Fruit fly (Drosophila melanogaster) ovary, adult (tissue): Measurements from ENCODE around the gene alpha-Cat.

Experiments used
- CG17801 ChIP-seq: fragments of 200-800 bp; optimal IDR thresholded peaks from 2 replicates; lab custom pipeline; 2019; ENCODE audit warnings: missing biosample characterization, mild to moderate bottlenecking, missing genetic modification characterization, moderate library complexity; ENCODE audit not compliant: partially characterized antibody

Gene alpha-Cat

DNA sequence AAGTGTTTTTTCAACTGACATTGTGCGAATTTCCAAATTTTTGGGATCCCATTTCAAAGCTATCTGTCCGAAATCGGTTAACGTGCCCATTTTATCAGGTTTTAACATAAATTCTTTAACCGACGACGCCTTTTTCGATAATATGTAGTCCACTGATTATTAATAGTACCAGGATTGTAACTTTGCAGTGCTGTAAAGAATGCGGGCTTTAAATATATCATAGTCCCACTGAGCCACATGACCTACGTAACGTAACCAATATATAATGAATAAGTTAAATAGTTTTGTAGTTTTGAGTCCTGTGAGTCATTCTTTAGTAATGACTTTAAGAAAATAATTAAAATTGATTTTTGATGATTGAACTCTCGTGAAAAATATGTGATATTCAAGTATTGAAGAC lies at the start of gene alpha-Cat:
TSS of gene alpha-Cat (minus strand) at position 162 of the 400 bp plus-strand sequence.
- no peak for TF ChIP-seq CG17801 (GFP tag; lab: Kevin White, UChicago)

DNA sequence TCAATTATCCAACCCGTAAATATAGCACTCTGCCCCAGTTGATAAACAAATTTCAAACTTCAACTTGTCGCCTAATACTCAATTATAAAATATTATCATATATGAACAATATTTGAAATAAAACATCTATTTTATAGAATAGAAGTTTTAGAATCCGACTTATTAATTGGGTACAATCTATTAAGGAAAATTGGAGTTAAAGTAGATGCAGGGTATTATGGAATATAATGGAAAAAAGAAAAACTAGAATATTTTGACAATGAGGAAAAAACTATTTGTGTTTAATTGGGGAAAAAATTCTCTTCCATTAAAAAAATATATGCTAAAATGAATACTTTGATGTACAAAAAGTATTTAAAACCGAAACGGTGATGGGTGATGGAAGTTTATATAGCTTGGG lies 8.8 kb upstream of the alpha-Cat start:
- TF ChIP-seq CG17801 (GFP tag; lab: Kevin White, UChicago), result no peak

DNA sequence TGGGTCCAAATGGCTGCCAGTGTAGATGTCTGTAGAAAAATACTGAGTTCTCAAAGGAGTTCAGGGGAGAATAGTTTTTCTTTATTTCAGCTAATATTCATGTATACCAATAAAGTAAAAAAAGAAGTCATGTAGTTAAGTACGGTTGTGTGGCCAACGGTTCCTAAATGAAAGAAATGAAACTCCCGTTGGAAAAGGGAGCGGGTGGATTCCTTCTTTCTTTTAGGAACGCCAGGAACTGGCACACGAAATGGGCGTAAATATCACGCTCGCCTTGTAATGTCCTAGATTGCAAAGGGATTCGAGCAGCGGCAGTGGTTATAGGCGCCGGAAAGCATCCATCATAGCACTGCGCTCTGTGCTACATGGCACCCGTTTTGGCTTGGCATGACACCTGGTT lies 5.5 kb upstream of the alpha-Cat start:
- TF ChIP-seq CG17801 (GFP tag; lab: Kevin White, UChicago), result no peak

DNA sequence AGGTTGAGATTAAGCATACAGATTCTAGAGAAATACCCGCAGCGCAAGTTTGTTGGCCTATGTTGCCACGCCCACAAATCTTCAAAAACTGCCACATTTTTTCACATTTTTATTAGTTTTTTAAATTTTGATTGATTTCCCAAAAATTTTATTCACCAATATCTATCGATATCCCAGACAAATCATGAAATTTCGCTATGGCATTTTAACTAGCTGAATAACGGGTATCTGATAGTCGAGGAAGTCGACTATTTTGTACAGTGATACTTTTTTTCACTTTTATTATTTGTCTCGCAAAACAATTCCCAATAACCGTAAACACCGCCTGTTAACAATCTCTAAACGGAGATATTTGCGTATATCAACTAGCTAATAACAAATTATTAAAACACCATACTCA lies 2.2 kb upstream of the alpha-Cat start:
- no peak for TF ChIP-seq CG17801 (GFP tag; lab: Kevin White, UChicago)

DNA sequence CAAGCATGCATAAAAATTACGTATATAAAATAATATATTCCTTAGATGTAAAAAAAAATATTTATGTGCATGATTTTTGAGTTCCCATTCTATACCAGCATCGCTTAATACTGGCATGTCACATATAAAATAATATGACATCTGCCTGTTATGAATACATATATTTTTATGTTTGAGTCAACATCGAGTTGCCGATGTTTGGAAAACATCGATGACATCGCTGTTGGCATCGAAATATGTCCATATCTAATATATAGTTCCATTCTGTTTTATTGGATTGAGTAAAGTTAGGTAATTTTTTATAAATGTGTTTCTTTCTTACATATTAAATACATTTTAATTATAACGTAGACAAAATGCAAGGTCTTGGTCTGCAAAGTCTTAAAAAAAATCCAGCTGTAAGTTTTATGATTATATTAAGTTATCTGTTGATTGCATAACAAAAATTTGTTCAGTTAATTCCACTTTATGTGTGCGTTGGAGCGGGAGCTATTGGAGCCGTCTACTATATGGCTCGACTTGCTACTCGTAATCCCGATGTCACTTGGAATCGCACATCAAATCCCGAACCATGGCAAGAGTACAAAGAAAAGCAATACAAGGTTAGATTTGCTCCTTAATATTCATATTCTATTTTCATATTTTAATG lies 1.3 kb upstream of the alpha-Cat start, which contains the start of gene ND-MLRQ:
TSS of gene ND-MLRQ (plus strand) at position 248 of the 649 bp plus-strand sequence.
- no peak for TF ChIP-seq CG17801 (GFP tag; lab: Kevin White, UChicago)

DNA sequence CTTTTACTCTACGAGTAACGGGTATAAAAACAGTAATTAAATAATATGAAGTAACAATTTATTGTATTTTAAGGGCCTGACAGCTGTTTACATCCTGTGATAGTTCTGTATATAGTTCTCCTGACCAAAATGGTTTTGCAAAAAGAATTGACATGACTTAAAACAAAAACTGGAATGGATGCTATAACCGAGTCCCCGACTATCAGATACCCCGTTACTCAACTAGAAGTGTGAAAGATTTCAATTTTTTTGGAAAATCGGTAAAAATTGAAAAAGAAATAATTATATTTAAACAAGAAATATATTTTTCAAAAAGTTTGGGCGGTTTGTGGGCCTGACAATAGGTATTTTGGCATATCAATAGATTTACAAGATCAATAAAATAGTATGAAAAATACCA lies 1.3 kb downstream of the alpha-Cat start:
- TF ChIP-seq CG17801 (GFP tag; lab: Kevin White, UChicago), result no peak

DNA sequence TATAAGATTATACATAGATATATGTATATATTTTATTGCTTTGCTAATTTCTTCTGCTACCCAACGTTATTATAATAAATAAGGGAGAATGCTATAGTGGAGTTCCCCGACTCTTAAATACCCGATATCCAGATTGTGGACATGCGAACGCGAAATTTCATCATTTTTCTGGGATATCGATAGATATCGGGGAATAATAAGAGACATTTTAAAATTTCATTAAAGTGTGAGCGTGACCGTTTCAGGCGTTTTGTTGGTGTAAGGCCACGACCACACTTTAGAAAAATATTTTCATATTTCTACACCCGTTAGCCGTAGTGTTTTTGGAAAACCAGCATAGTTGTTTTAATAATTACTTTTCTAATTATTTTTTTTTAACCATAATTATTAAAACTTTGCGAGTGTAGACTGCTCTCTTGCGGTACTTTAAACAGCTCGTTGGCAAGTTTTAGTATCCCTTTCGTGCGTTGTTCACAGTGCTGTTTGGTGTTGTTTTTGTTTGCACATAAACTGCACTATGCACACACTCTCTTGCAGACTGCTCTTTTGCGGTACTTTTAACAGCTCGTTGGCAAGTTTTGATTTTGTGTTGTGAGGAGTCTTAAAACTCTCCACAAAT lies 58.8 kb downstream of the alpha-Cat start:
- no peak for TF ChIP-seq CG17801 (GFP tag; lab: Kevin White, UChicago)

DNA sequence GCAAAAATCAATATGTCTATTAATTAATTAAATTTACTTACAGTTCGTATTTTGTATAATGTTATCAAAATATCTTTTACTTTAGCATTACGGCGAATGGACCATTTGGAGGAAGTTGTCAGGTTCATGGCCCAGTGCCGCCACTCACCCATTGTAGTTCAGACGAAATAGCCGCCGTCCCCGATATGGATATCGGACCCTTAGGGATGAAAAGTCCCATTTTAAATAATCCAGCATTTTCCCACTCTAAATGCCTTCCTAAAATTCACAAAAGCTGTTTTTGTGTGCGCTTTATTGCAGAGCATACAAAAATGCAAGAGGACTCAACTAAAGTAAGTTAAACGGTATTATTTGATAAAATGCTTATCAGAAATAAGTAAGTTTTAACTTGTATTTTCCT lies 59.8 kb downstream of the alpha-Cat start:
- TF ChIP-seq CG17801 (GFP tag; lab: Kevin White, UChicago), result no peak
